Fruit fly (Drosophila melanogaster) whole organism, wandering third instar larva: ENCODE results near the gene CG4570.

Source experiments
- Abd-B ChIP-seq: fragments of >200 bp; optimal IDR thresholded peaks from 2 replicates; lab custom pipeline; 2017; ENCODE audit warnings: missing biosample characterization, missing genetic modification characterization
- CG32264 ChIP-seq: fragments of 200-800 bp; sonication (Bioruptor generic); optimal IDR thresholded peaks from 2 replicates; lab custom pipeline; 2016; ENCODE audit warnings: missing biosample characterization, missing genetic modification characterization
- CG9705 ChIP-seq: fragments of 200-800 bp; sonication (Bioruptor generic); optimal IDR thresholded peaks from 2 replicates; lab custom pipeline; 2018; ENCODE audit warnings: missing biosample characterization, mild to moderate bottlenecking, missing genetic modification characterization
- CrebA ChIP-seq: fragments of 200-800 bp; sonication (Bioruptor generic); optimal IDR thresholded peaks from 2 replicates; lab custom pipeline; 2016; ENCODE audit warnings: missing biosample characterization, mild to moderate bottlenecking, missing genetic modification characterization, borderline replicate concordance
- Dfd ChIP-seq: fragments of >200 bp; optimal IDR thresholded peaks from 2 replicates; lab custom pipeline; 2017; ENCODE audit warnings: missing biosample characterization, missing genetic modification characterization
- Dif ChIP-seq: fragments of 200-275, 200-300 bp; sonication (Bioruptor generic); optimal IDR thresholded peaks from 2 replicates; lab custom pipeline; 2018; ENCODE audit warnings: missing biosample characterization, missing genetic modification characterization; ENCODE audit not compliant: partially characterized antibody
- GATAd ChIP-seq: sonication (Bioruptor generic); optimal IDR thresholded peaks from 2 replicates; lab custom pipeline; 2016; ENCODE audit warnings: missing biosample characterization, missing genetic modification characterization
- HLH106 ChIP-seq: fragments of 200-800 bp; optimal IDR thresholded peaks from 3 replicates; lab custom pipeline; 2019; ENCODE audit warnings: missing biosample characterization, mild to moderate bottlenecking, missing genetic modification characterization, moderate library complexity
- Hnf4 ChIP-seq: fragments of 200-800 bp; sonication (Bioruptor generic); optimal IDR thresholded peaks from 2 replicates; lab custom pipeline; 2016; ENCODE audit warnings: missing biosample characterization, mild to moderate bottlenecking, missing genetic modification characterization
- Hr78 ChIP-seq: fragments of >200 bp; optimal IDR thresholded peaks from 2 replicates; lab custom pipeline; 2017; ENCODE audit warnings: missing biosample characterization, missing genetic modification characterization
- Hr83 ChIP-seq: fragments of 200-300 bp; sonication (Bioruptor generic); optimal IDR thresholded peaks from 2 replicates; lab custom pipeline; 2016; ENCODE audit warnings: missing biosample characterization, mild to moderate bottlenecking, missing genetic modification characterization, moderate library complexity; ENCODE audit not compliant: poor library complexity, severe bottlenecking
- Jra ChIP-seq: sonication (Bioruptor generic); optimal IDR thresholded peaks from 2 replicates; lab custom pipeline; 2016; ENCODE audit warnings: missing biosample characterization, missing genetic modification characterization
- Mio ChIP-seq: sonication (Bioruptor generic); optimal IDR thresholded peaks from 2 replicates; lab custom pipeline; 2016; ENCODE audit warnings: missing biosample characterization, missing genetic modification characterization
- Myc ChIP-seq: fragments of >200 bp; optimal IDR thresholded peaks from 2 replicates; lab custom pipeline; 2017
- N ChIP-seq: fragments of >200 bp; optimal IDR thresholded peaks from 2 replicates; lab custom pipeline; 2018; ENCODE audit warnings: missing biosample characterization, missing external identifiers, missing genetic modification characterization
- OdsH ChIP-seq: fragments of 200-800 bp; sonication (Bioruptor generic); optimal IDR thresholded peaks from 2 replicates; lab custom pipeline; 2016; ENCODE audit warnings: missing biosample characterization, mild to moderate bottlenecking, missing genetic modification characterization
- Rel ChIP-seq, 2 experiments: fragments of 200-800 bp; sonication (Bioruptor generic) in 1 of 2; optimal IDR thresholded peaks; 2 replicates in 1 of 2; 3 replicates in 1 of 2; lab custom pipeline; 2016 to 2019; ENCODE audit warnings: mild to moderate bottlenecking in 2 of 2, missing biosample characterization in 2 of 2, missing genetic modification characterization in 2 of 2, moderate library complexity in 1 of 2
- Sp1 ChIP-seq: fragments of 200-800 bp; sonication (Bioruptor generic); optimal IDR thresholded peaks from 3 replicates; lab custom pipeline; 2019; ENCODE audit warnings: missing biosample characterization, mild to moderate bottlenecking, missing genetic modification characterization, moderate library complexity
- Vsx2 ChIP-seq: fragments of 200-300, 225-300 bp; sonication (Bioruptor generic); optimal IDR thresholded peaks from 2 replicates; lab custom pipeline; 2018; ENCODE audit warnings: missing biosample characterization, missing genetic modification characterization; ENCODE audit not compliant: partially characterized antibody
- br ChIP-seq: fragments of 200-800 bp; sonication (Bioruptor generic); optimal IDR thresholded peaks from 2 replicates; lab custom pipeline; 2016; ENCODE audit warnings: missing biosample characterization, missing genetic modification characterization
- brk ChIP-seq: fragments of 200-800 bp; sonication (Bioruptor generic); optimal IDR thresholded peaks from 2 replicates; lab custom pipeline; 2016; ENCODE audit warnings: missing biosample characterization, mild to moderate bottlenecking, missing genetic modification characterization
- dl ChIP-seq, 2 experiments: fragments of 175-275, 200-275 bp in 1 of 2; fragments of 200-275 bp in 1 of 2; sonication (Bioruptor generic); optimal IDR thresholded peaks; lab custom pipeline; 2018; ENCODE audit warnings: mild to moderate bottlenecking in 2 of 2, missing biosample characterization in 2 of 2, missing genetic modification characterization in 2 of 2, moderate library complexity in 2 of 2; ENCODE audit not compliant: partially characterized antibody in 2 of 2, insufficient read depth in 1 of 2
- dmrt93B ChIP-seq: fragments of 200-800 bp; sonication (Bioruptor generic); optimal IDR thresholded peaks from 2 replicates; lab custom pipeline; 2018; ENCODE audit warnings: missing biosample characterization, mild to moderate bottlenecking, missing genetic modification characterization
- dsf ChIP-seq: sonication (Bioruptor generic); optimal IDR thresholded peaks from 2 replicates; lab custom pipeline; 2016; ENCODE audit warnings: missing biosample characterization, missing genetic modification characterization, borderline replicate concordance
- ey ChIP-seq: fragments of 200-800 bp; sonication (Bioruptor generic); optimal IDR thresholded peaks from 2 replicates; lab custom pipeline; 2016; ENCODE audit warnings: missing biosample characterization, missing genetic modification characterization
- foxo ChIP-seq, 2 experiments: fragments of 200-800 bp; sonication (Bioruptor generic); optimal IDR thresholded peaks; 2 replicates in 1 of 2; 3 replicates in 1 of 2; lab custom pipeline; 2016 to 2017; ENCODE audit warnings: missing biosample characterization in 2 of 2, missing genetic modification characterization in 2 of 2
- fru ChIP-seq: fragments of 200-800 bp; sonication (Bioruptor generic); optimal IDR thresholded peaks from 3 replicates; lab custom pipeline; 2016; ENCODE audit warnings: missing biosample characterization, mild to moderate bottlenecking, missing genetic modification characterization
- h ChIP-seq: fragments of 200-800 bp; sonication (Bioruptor generic); optimal IDR thresholded peaks from 3 replicates; lab custom pipeline; 2016; ENCODE audit warnings: missing biosample characterization, mild to moderate bottlenecking, missing genetic modification characterization
- jim ChIP-seq: fragments of 175-275, 200-325 bp; sonication (Bioruptor generic); optimal IDR thresholded peaks from 2 replicates; lab custom pipeline; 2016; ENCODE audit warnings: missing biosample characterization, mild to moderate bottlenecking, missing genetic modification characterization
- lola ChIP-seq: fragments of >200 bp; optimal IDR thresholded peaks from 2 replicates; lab custom pipeline; 2017; ENCODE audit warnings: missing biosample characterization, missing genetic modification characterization
- pan ChIP-seq: fragments of >200 bp; optimal IDR thresholded peaks from 2 replicates; lab custom pipeline; 2017
- psq ChIP-seq: fragments of 200-800 bp; sonication (Bioruptor generic); optimal IDR thresholded peaks from 3 replicates; lab custom pipeline; 2017; ENCODE audit warnings: missing biosample characterization, mild to moderate bottlenecking, missing genetic modification characterization, moderate library complexity
- rgr ChIP-seq: fragments of 200-800 bp; sonication (Bioruptor generic); optimal IDR thresholded peaks from 3 replicates; lab custom pipeline; 2016; ENCODE audit warnings: missing biosample characterization, mild to moderate bottlenecking, missing genetic modification characterization
- sage ChIP-seq: fragments of 200-800 bp; sonication (Bioruptor generic); optimal IDR thresholded peaks from 2 replicates; lab custom pipeline; 2016; ENCODE audit warnings: missing biosample characterization, mild to moderate bottlenecking, missing genetic modification characterization
- sv ChIP-seq: fragments of 200-800 bp; sonication (Bioruptor generic); optimal IDR thresholded peaks from 3 replicates; lab custom pipeline; 2016; ENCODE audit warnings: missing biosample characterization, missing genetic modification characterization
- tai ChIP-seq: sonication (Bioruptor generic); optimal IDR thresholded peaks from 2 replicates; lab custom pipeline; 2016; ENCODE audit warnings: missing biosample characterization, missing genetic modification characterization
- usp ChIP-seq: fragments of >200 bp; optimal IDR thresholded peaks from 2 replicates; lab custom pipeline; 2017; ENCODE audit warnings: missing biosample characterization, missing genetic modification characterization
- woc ChIP-seq: sonication (Bioruptor generic); optimal IDR thresholded peaks from 2 replicates; lab custom pipeline; 2016; ENCODE audit warnings: missing biosample characterization, mild to moderate bottlenecking, missing genetic modification characterization

Gene CG4570

dm6 chr3R:10886462-10887315 is 30.1 kb downstream of the CG4570 start (continued):
- TF ChIP-seq Dif (GFP tag; lab: Kevin White, UChicago), result peak; percentile 69
- TF ChIP-seq Mio (GFP tag; lab: Kevin White, UChicago), result peak; percentile 49
- TF ChIP-seq Myc, result no peak
- TF ChIP-seq CrebA (GFP tag; lab: Kevin White, UChicago), result no peak
- TF ChIP-seq Jra (GFP tag; lab: Kevin White, UChicago), result peak; percentile 84
- TF ChIP-seq lola (GFP tag; lab: Kevin White, UChicago), result no peak
- TF ChIP-seq N (GFP tag; lab: Kevin White, UChicago), result no peak
- no peak for TF ChIP-seq Dfd (GFP tag; lab: Kevin White, UChicago)

- no peak for TF ChIP-seq tai (GFP tag; lab: Kevin White, UChicago)
- TF ChIP-seq Dif (GFP tag; lab: Kevin White, UChicago), result no peak
- no peak for TF ChIP-seq rgr (GFP tag; lab: Kevin White, UChicago)
- TF ChIP-seq h (GFP tag; lab: Kevin White, UChicago), result no peak
- no peak for TF ChIP-seq CrebA (GFP tag; lab: Kevin White, UChicago)
- no peak for TF ChIP-seq ey (GFP tag; lab: Kevin White, UChicago)
- TF ChIP-seq br, result no peak
- no peak for TF ChIP-seq dsf (GFP tag; lab: Kevin White, UChicago)
Measured at dm6 chr3R:10888300-10888632, 31.7 kb downstream of the CG4570 start.

- TF ChIP-seq sage (peak; percentile 17), pan (lab: Kevin White, UChicago) (no peak), GATAd (GFP tag; lab: Kevin White, UChicago) (no peak), HLH106 (tag; lab: Kevin White, UChicago) (peak; percentile 43), CG32264 (no peak), usp (GFP tag; lab: Kevin White, UChicago) (no peak), Hnf4 (peak; percentile 20), rgr (GFP tag; lab: Kevin White, UChicago) (peak; percentile 13), ey (GFP tag; lab: Kevin White, UChicago) (no peak), Mio (GFP tag; lab: Kevin White, UChicago) (no peak), Hr78 (GFP tag; lab: Kevin White, UChicago) (no peak), jim (GFP tag; lab: Kevin White, UChicago) (no peak), CrebA (GFP tag; lab: Kevin White, UChicago) (no peak), sv (GFP tag; lab: Kevin White, UChicago) (peak; percentile 19), h (GFP tag; lab: Kevin White, UChicago) (peak; percentile 46), foxo (GFP tag; optimal IDR thresholded peaks at IDR 0.05; lab: Kevin White, UChicago) (peak in 1 of 2 experiments; percentile 41), Jra (GFP tag; lab: Kevin White, UChicago) (no peak), dsf (GFP tag; lab: Kevin White, UChicago) (no peak), lola (GFP tag; lab: Kevin White, UChicago) (no peak), Dfd (GFP tag; lab: Kevin White, UChicago) (no peak), Vsx2 (GFP tag; lab: Kevin White, UChicago) (peak; percentile 92), N (GFP tag; lab: Kevin White, UChicago) (no peak), psq (GFP tag; lab: Kevin White, UChicago) (peak; percentile 60), dl (GFP tag; optimal IDR thresholded peaks at IDR 0.05; lab: Kevin White, UChicago; ENCODE audit: insufficient read depth in 1 of 2, partially characterized antibody in 2 of 2) (peak; percentile 92 to 97), Sp1 (GFP tag; lab: Kevin White, UChicago) (peak; percentile 36), OdsH (GFP tag; lab: Kevin White, UChicago) (peak; percentile 42), dmrt93B (no peak), CG9705 (GFP tag; lab: Kevin White, UChicago) (no peak), woc (GFP tag; lab: Kevin White, UChicago) (peak; percentile 40), Rel (GFP tag; optimal IDR thresholded peaks at IDR 0.05; lab: Kevin White, UChicago) (no peak), Rel (tag; optimal IDR thresholded peaks at IDR 0.05; lab: Kevin White, UChicago) (peak; percentile 11), br (peak; percentile 32), brk (GFP tag; lab: Kevin White, UChicago) (no peak), Myc (no peak), Hr83 (no peak), fru (GFP tag; lab: Kevin White, UChicago) (no peak), Dif (GFP tag; lab: Kevin White, UChicago) (peak; percentile 98), Abd-B (GFP tag; lab: Kevin White, UChicago) (no peak), tai (GFP tag; lab: Kevin White, UChicago) (no peak)
- TF ChIP-seq, all 38 proteins: peak for 16
Measured at dm6 chr3R:10888633-10889519, 32.3 kb downstream of the CG4570 start.
